Fruit fly (Drosophila melanogaster): ENCODE data around the gene Pburs.

Pburs gene

DNA sequence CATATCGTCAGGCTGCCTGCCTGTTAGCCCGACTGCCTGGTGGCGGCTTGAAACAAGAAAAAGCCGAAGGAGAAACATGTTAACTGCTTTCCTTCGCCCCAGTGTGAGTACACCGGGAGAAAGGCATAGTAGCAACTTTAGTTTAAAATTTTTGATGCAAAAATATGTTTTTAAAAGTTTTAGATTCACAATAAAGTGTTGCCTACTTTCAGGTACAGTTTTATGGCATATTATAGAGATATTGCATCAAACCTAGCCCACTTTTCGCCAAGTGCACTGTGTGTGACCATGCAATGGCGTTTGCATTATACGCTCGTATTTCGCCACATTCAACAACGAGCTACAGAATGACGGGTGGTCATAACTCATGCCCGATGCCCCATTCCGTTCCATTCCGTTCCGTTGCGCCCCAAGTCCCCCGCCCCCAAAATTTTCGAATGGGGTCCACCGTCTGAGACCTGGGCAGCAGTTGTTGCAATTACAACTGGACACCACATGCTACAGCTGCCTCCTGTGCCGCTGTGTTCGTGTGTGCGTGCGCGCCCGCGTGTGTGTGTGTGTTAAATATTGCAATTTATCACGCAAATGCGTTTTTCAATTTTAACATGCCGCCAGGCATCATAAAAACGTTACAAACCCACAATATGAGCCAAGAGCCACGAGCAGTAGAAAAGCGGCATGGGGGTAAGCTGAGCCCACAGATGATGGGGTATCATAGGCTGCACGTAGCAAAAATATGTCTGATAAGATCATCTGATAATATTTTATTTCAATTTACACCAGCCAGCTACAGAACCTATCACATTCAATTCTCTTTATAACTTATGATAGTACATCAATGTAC is 47.0 kb downstream of the Pburs start (continued):
- TF ChIP-seq CG8388 (GFP tag; optimal IDR thresholded peaks at IDR 0.05) (no peak), bbx (GFP tag; IDR thresholded peaks at IDR 0.05; ENCODE audit: partially characterized antibody) (no peak), HLH3B (GFP tag; IDR thresholded peaks at IDR 0.05) (no peak), Jarid2 (GFP tag; optimal IDR thresholded peaks at IDR 0.05) (peak; percentile 25), fru (optimal IDR thresholded peaks at IDR 0.05) (no peak), CG34224 (GFP tag; IDR thresholded peaks at IDR 0.05; ENCODE audit: partially characterized antibody) (no peak), rib (GFP tag; IDR thresholded peaks at IDR 0.05) (no peak), CG4282 (GFP tag; optimal IDR thresholded peaks at IDR 0.05) (no peak), sd (tag; optimal IDR thresholded peaks at IDR 0.05) (no peak), CG11247 (GFP tag; IDR thresholded peaks at IDR 0.05) (no peak), CG12769 (tag; optimal IDR thresholded peaks at IDR 0.05) (no peak), cato (GFP tag; optimal IDR thresholded peaks at IDR 0.05; ENCODE audit: borderline replicate concordance) (peak; percentile 35), twi (tag; optimal IDR thresholded peaks at IDR 0.05) (peak; percentile 4), CG9437 (GFP tag; optimal IDR thresholded peaks at IDR 0.05) (no peak), Dref (GFP tag; IDR thresholded peaks at IDR 0.05) (no peak), Rx (GFP tag; IDR thresholded peaks at IDR 0.05) (peak; percentile 31; the same call in 1 of the 2 replicates), Myb (GFP tag; optimal IDR thresholded peaks at IDR 0.05) (no peak), Blimp-1 (GFP tag; optimal IDR thresholded peaks at IDR 0.05) (peak; percentile 38), sug (tag; optimal IDR thresholded peaks at IDR 0.05) (no peak), CG11504 (tag; optimal IDR thresholded peaks at IDR 0.05) (peak; percentile 58), CG7556 (GFP tag; optimal IDR thresholded peaks at IDR 0.05) (no peak), CG6689 (GFP tag; IDR thresholded peaks at IDR 0.05) (no peak), gcm (GFP tag; optimal IDR thresholded peaks at IDR 0.05) (no peak), Antp (GFP tag; optimal IDR thresholded peaks at IDR 0.05) (peak; percentile 10), gro (GFP tag; optimal IDR thresholded peaks at IDR 0.05) (no peak), CG8359 (GFP tag; optimal IDR thresholded peaks at IDR 0.05; ENCODE audit: borderline replicate concordance) (no peak), CG32532 (GFP tag; IDR thresholded peaks at IDR 0.05) (no peak), Nf-YA (GFP tag; IDR thresholded peaks at IDR 0.05) (no peak), CG33557 (GFP tag; optimal IDR thresholded peaks at IDR 0.05) (no peak), CG3847 (GFP tag; IDR thresholded peaks at IDR 0.05) (no peak; the same call in 1 of the 2 replicates), zen2 (GFP tag; IDR thresholded peaks at IDR 0.05; ENCODE audit: partially characterized antibody) (no peak), CG6854 (GFP tag; optimal IDR thresholded peaks at IDR 0.05) (no peak), tx (GFP tag; optimal IDR thresholded peaks at IDR 0.05) (no peak), bcd (GFP tag; optimal IDR thresholded peaks at IDR 0.05) (no peak), CG3065 (GFP tag; optimal IDR thresholded peaks at IDR 0.05) (no peak), CG15696 (tag; optimal IDR thresholded peaks at IDR 0.05) (no peak), NC2β (GFP tag; optimal IDR thresholded peaks at IDR 0.05) (no peak), caup (GFP tag; optimal IDR thresholded peaks at IDR 0.05; ENCODE audit: severe bottlenecking) (no peak), CG15269 (tag; optimal IDR thresholded peaks at IDR 0.05) (peak; percentile 26), kah (GFP tag; optimal IDR thresholded peaks at IDR 0.05) (no peak), Opbp (GFP tag; IDR thresholded peaks at IDR 0.05; ENCODE audit: partially characterized antibody) (no peak), pb (GFP tag; optimal IDR thresholded peaks at IDR 0.05) (no peak), sr (GFP tag; IDR thresholded peaks at IDR 0.05) (no peak), bigmax (GFP tag; optimal IDR thresholded peaks at IDR 0.05) (no peak), row (GFP tag; IDR thresholded peaks at IDR 0.05) (peak; percentile 53; the same call in 2 of the 3 replicates), CG2120 (GFP tag; optimal IDR thresholded peaks at IDR 0.05) (no peak), Meics (GFP tag; optimal IDR thresholded peaks at IDR 0.05) (no peak), p53 (GFP tag; optimal IDR thresholded peaks at IDR 0.05) (no peak), ind (GFP tag; optimal IDR thresholded peaks at IDR 0.05) (no peak)
